Worm (Caenorhabditis elegans) whole organism, midembryonic: ENCODE measurements around the gene gcy-15.

Experiments
- T22C8.4 ChIP-seq: fragments of 200-800 bp; sonication (Bioruptor generic); IDR thresholded peaks from 2 replicates; pipeline ENCODE4 v1.3.6; 2022; ENCODE audit warnings: missing genetic modification characterization, missing compliant biosample characterization
- cog-1 ChIP-seq: sonication (generic microtip); optimal IDR thresholded peaks from 2 replicates; lab custom pipeline; 2016; ENCODE audit warnings: missing genetic modification characterization, missing compliant biosample characterization
- flt-1 ChIP-seq: fragments of 200-800 bp; sonication (Bioruptor generic); IDR thresholded peaks from 2 replicates; pipeline ENCODE4 v1.3.6; 2022; ENCODE audit warnings: missing genetic modification characterization, missing compliant biosample characterization
- klf-2 ChIP-seq: fragments of 200-800 bp; sonication (Bioruptor generic); conservative IDR thresholded peaks from 2 replicates; pipeline ENCODE4 v1.3.6; 2022; ENCODE audit warnings: missing genetic modification reagents, missing genetic modification characterization, missing compliant biosample characterization
- med-1 ChIP-seq: sonication (generic microtip); optimal IDR thresholded peaks from 2 replicates; lab custom pipeline; 2017; ENCODE audit warnings: missing genetic modification characterization, mild to moderate bottlenecking, missing compliant biosample characterization, antibody characterized with exemption, missing genetic modification reagents; ENCODE audit not compliant: insufficient read depth
- ref-1 ChIP-seq: fragments of 200-800 bp; sonication (Bioruptor generic); conservative IDR thresholded peaks from 2 replicates; pipeline ENCODE4 v1.3.6; 2022; ENCODE audit warnings: missing genetic modification reagents, missing genetic modification characterization, missing compliant biosample characterization
- ztf-23 ChIP-seq: fragments of 200-800 bp; sonication (Bioruptor generic); IDR thresholded peaks from 2 replicates; pipeline ENCODE4 v1.3.6; 2022; ENCODE audit warnings: missing genetic modification reagents, missing genetic modification characterization, missing compliant biosample characterization
- ztf-29 ChIP-seq: fragments of 200-800 bp; sonication (Bioruptor generic); IDR thresholded peaks from 2 replicates; pipeline ENCODE4 v1.3.6; 2022; ENCODE audit warnings: missing genetic modification reagents, missing genetic modification characterization, missing compliant biosample characterization

DNA sequence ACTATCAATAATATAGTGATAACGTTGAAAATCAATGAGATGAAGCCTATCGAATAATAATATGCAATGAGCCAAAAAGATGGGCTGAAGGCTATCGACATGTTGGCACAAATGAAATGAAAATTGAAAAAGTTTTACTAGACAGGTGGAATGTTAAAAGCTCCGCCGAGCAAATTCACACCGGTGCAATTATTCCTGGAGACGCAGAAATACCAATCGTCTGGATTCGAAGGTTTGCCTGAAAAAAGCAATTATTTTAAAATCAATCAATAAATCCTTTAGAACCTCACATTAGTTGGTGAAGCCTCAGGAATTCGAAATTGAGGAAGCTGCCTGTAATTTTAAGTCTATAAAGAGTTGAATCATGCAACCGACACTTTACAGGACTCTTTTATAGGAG, 42.5 kb downstream of the gcy-15 start, which contains the start of gene sri-32:
- TF ChIP-seq flt-1 (GFP tag; lab: Robert Waterston, UW) (no peak), ztf-29 (GFP tag; lab: Robert Waterston, UW) (no peak), klf-2 (GFP tag; lab: Robert Waterston, UW) (no peak), cog-1 (no peak), ref-1 (no peak), T22C8.4 (GFP tag; lab: Robert Waterston, UW) (no peak), med-1 (no peak), ztf-23 (GFP tag; lab: Robert Waterston, UW) (no peak)
